Worm (Caenorhabditis elegans) whole organism, dauer: ENCODE results near the gene epg-4.

Experiments used
- unc-62 ChIP-seq: sonication (generic microtip); optimal IDR thresholded peaks from 2 replicates; lab custom pipeline; 2017; ENCODE audit warnings: missing biosample characterization, missing genetic modification reagents, missing genetic modification characterization

Gene epg-4

ce11 chrIII:7223029-7223428 lies 41.1 kb downstream of the epg-4 start, which contains the start of gene der-2:
der-2 (minus strand) TSS chrIII:7223129.
- TF ChIP-seq unc-62: no peak

- TF ChIP-seq unc-62: no peak
These were observed 44.6 kb downstream of the epg-4 start, which contains the start of gene hsp-75 for ce11 chrIII:7226607-7227006. hsp-75 (minus strand) TSS chrIII:7226707.

DNA sequence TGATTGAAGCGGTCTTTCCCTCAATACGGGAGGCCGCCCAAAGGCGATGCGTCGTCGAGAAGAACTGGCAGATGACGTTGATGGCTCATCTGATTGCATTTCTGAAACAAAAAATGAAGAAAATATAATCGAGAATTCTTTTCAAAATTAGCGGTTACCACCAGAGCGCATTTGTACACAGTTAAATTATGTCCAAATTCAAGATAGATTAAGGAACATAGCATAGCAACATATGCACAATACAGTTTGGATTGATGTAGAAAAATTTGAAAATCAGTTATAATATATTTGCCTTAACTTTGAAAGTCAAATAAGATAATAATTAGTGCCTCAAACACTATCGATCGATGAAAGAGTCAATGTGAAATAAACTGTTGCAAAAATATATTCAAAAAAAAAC lies 47.7 kb downstream of the epg-4 start, which contains the start of gene R151.8:
R151.8 (minus strand) TSS at position 101 of the 400 bp plus-strand sequence.
- TF ChIP-seq unc-62: no peak

ce11 chrIII:7230841-7231240 lies 48.9 kb downstream of the epg-4 start, which contains the start of gene R151.10:
R151.10 (minus strand) TSS chrIII:7230941.
- no peak for TF ChIP-seq unc-62

ce11 chrIII:7232782-7233181 lies 50.8 kb downstream of the epg-4 start, which contains the start of gene adr-2:
adr-2 (minus strand) TSS chrIII:7232882.
- no peak for TF ChIP-seq unc-62
